Worm (Caenorhabditis elegans) whole organism, mixed stage, embryonic: ENCODE measurements around the gene F52E1.9.

ENCODE experiments used
- lin-13 ChIP-seq: fragments of 150-350 bp; optimal IDR thresholded peaks from 2 replicates; lab custom pipeline; 2014; ENCODE audit warnings: missing biosample characterization, missing genetic modification characterization
- pha-4 ChIP-seq: fragments of 150-350 bp; optimal IDR thresholded peaks from 2 replicates; lab custom pipeline; 2018; ENCODE audit warnings: missing biosample characterization, missing genetic modification reagents, missing genetic modification characterization
- snpc-4 ChIP-seq: fragments of 150-350 bp; optimal IDR thresholded peaks from 2 replicates; lab custom pipeline; 2014; ENCODE audit warnings: missing biosample characterization, missing genetic modification characterization
- unc-39 ChIP-seq: fragments of 150-350 bp; optimal IDR thresholded peaks from 2 replicates; lab custom pipeline; 2014; ENCODE audit warnings: missing biosample characterization, missing genetic modification characterization

DNA sequence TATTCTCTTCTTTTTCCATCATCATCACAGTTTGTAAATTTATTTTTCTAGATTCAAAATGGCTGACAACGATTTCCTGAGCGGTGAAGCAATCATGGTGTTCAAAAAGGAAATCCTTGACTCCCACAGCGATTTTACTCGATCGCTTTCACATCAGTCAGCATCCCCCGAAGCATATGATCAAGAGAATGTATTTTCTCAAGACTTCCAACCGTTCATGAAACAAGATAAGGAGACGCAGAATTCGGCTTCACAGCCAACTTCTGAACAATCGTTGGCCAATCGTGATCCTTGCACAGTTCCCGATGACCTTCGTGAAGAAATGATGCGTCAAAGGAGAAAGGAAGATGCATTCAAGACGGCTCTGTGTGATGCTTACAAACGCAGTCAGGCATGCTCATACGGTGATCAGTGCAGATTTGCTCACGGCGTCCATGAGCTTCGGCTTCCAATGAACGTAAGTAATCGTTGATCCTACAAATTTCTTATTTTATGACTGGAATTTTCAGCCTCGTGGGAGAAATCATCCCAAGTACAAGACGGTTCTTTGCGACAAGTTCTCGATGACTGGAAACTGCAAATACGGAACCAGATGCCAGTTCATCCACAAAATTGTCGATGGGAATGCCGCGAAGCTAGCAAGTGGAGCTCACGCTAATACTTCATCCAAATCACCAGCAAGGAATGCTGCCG is 11.7 kb upstream of the F52E1.9 start, which contains the start of gene pos-1:
- TF ChIP-seq pha-4 (tag; lab: Kevin White, UChicago) (no peak), snpc-4 (tag; lab: Kevin White, UChicago) (no peak), lin-13 (tag; lab: Kevin White, UChicago) (no peak), unc-39 (no peak)
